Fruit fly (Drosophila melanogaster) whole organism, embryonic: Measurements from ENCODE around the gene CG14110.

Source experiments
- Abd-B ChIP-seq: fragments of 200-800 bp; sonication (Bioruptor generic); optimal IDR thresholded peaks from 2 replicates; lab custom pipeline; 2018; ENCODE audit warnings: missing biosample characterization, mild to moderate bottlenecking, missing genetic modification characterization, moderate library complexity
- B-H2 ChIP-seq: fragments of 200-800 bp; sonication (Bioruptor generic); optimal IDR thresholded peaks from 2 replicates; lab custom pipeline; 2018; ENCODE audit warnings: missing biosample characterization, mild to moderate bottlenecking, missing genetic modification characterization
- BEAF-32 ChIP-seq: fragments of 200-800 bp; sonication (Bioruptor generic); optimal IDR thresholded peaks from 3 replicates; lab custom pipeline; 2017; ENCODE audit warnings: missing biosample characterization, missing genetic modification characterization, mild to moderate bottlenecking, moderate library complexity, missing genetic modification reagents
- CG10366 ChIP-seq: fragments of 200-800 bp; sonication (Bioruptor generic); IDR thresholded peaks from 2 replicates; pipeline ENCODE4 v1.3.6; 2022; ENCODE audit warnings: missing biosample characterization, missing genetic modification characterization
- CG11085 ChIP-seq: fragments of 200-800 bp; sonication (Bioruptor generic); IDR thresholded peaks from 2 replicates; pipeline ENCODE4 v1.3.6; 2022; ENCODE audit warnings: missing biosample characterization, missing genetic modification characterization
- CG11093 ChIP-seq: fragments of 200-800 bp; sonication (Bioruptor generic); IDR thresholded peaks from 3 replicates; pipeline ENCODE4 v1.3.6; 2022; ENCODE audit warnings: missing biosample characterization, missing genetic modification characterization
- CG12769 ChIP-seq: fragments of 200-800 bp; sonication (Bioruptor generic); optimal IDR thresholded peaks from 2 replicates; lab custom pipeline; 2019; ENCODE audit warnings: missing biosample characterization, mild to moderate bottlenecking, missing genetic modification characterization, moderate library complexity
- CG15479 ChIP-seq: fragments of 200-800 bp; sonication (Bioruptor generic); optimal IDR thresholded peaks from 3 replicates; lab custom pipeline; 2019; ENCODE audit warnings: missing biosample characterization, mild to moderate bottlenecking, missing genetic modification characterization, moderate library complexity
- CG15514 ChIP-seq: fragments of 200-800 bp; sonication (Bioruptor generic); optimal IDR thresholded peaks from 3 replicates; lab custom pipeline; 2017; ENCODE audit warnings: missing biosample characterization, missing genetic modification characterization, mild to moderate bottlenecking, moderate library complexity, missing genetic modification reagents
- CG2202 ChIP-seq: fragments of 200-800 bp; sonication (Bioruptor generic); optimal IDR thresholded peaks from 2 replicates; lab custom pipeline; 2018; ENCODE audit warnings: missing biosample characterization, mild to moderate bottlenecking, missing genetic modification characterization
- CG34422 ChIP-seq: fragments of 200-800 bp; sonication (Bioruptor generic); IDR thresholded peaks from 3 replicates; pipeline ENCODE4 v1.3.6; 2022; ENCODE audit warnings: missing biosample characterization, missing genetic modification characterization
- CG4404 ChIP-seq: fragments of 200-800 bp; sonication (Bioruptor generic); IDR thresholded peaks from 2 replicates; pipeline ENCODE4 v1.3.6; 2022; ENCODE audit warnings: missing biosample characterization, missing genetic modification characterization
- CG6765 ChIP-seq: fragments of 200-800 bp; sonication (Bioruptor generic); optimal IDR thresholded peaks from 3 replicates; lab custom pipeline; 2017; ENCODE audit warnings: missing biosample characterization, mild to moderate bottlenecking, missing genetic modification characterization
- CG7372 ChIP-seq: fragments of 200-800 bp; sonication (Bioruptor generic); IDR thresholded peaks from 2 replicates; pipeline ENCODE4 v1.3.6; 2022; ENCODE audit warnings: missing biosample characterization, missing genetic modification characterization
- Camta ChIP-seq: fragments of 200-800 bp; sonication (Bioruptor generic); optimal IDR thresholded peaks from 2 replicates; lab custom pipeline; 2016; ENCODE audit warnings: missing biosample characterization, missing genetic modification characterization
- Deaf1 ChIP-seq: fragments of 200-800 bp; optimal IDR thresholded peaks from 3 replicates; lab custom pipeline; 2019; ENCODE audit warnings: missing biosample characterization, mild to moderate bottlenecking, missing genetic modification characterization, moderate library complexity
- HLH4C ChIP-seq: fragments of 200-800 bp; sonication (Bioruptor generic); IDR thresholded peaks from 3 replicates; pipeline ENCODE4 v1.3.6; 2022; ENCODE audit warnings: missing biosample characterization, missing genetic modification characterization; ENCODE audit not compliant: partially characterized antibody
- Hand ChIP-seq: fragments of 200-800 bp; sonication (Bioruptor generic); optimal IDR thresholded peaks from 2 replicates; lab custom pipeline; 2017; ENCODE audit warnings: mild to moderate bottlenecking, missing biosample characterization, missing genetic modification reagents, missing genetic modification characterization
- Hr39 ChIP-seq: fragments of >200 bp; optimal IDR thresholded peaks from 2 replicates; lab custom pipeline; 2017
- Hsf ChIP-seq: fragments of 200-800 bp; sonication (Bioruptor generic); optimal IDR thresholded peaks from 3 replicates; lab custom pipeline; 2016; ENCODE audit warnings: missing biosample characterization, missing genetic modification characterization
- Jarid2 ChIP-seq: fragments of 200-800 bp; sonication (Bioruptor generic); optimal IDR thresholded peaks from 3 replicates; lab custom pipeline; 2017; ENCODE audit warnings: mild to moderate bottlenecking, missing biosample characterization, missing genetic modification reagents, missing genetic modification characterization
- MBD-R2 ChIP-seq: fragments of 200-800 bp; sonication (Bioruptor generic); IDR thresholded peaks from 2 replicates; pipeline ENCODE4 v1.3.6; 2022; ENCODE audit warnings: missing biosample characterization, missing genetic modification characterization
- MESR4 ChIP-seq: fragments of 200-800 bp; sonication (Bioruptor generic); optimal IDR thresholded peaks from 2 replicates; lab custom pipeline; 2018; ENCODE audit warnings: missing biosample characterization, mild to moderate bottlenecking, missing genetic modification characterization, moderate library complexity
- Mad ChIP-seq: fragments of 200-800 bp; sonication (Bioruptor generic); optimal IDR thresholded peaks from 2 replicates; lab custom pipeline; 2016; ENCODE audit warnings: missing biosample characterization, missing genetic modification characterization
- Med ChIP-seq: fragments of 200-800 bp; sonication (Bioruptor generic); peaks from one replicate; lab custom pipeline; 2016; ENCODE audit warnings: missing biosample characterization, missing genetic modification characterization, mild to moderate bottlenecking, inconsistent platforms, moderate library complexity
- Mes4 ChIP-seq: fragments of 200-800 bp; sonication (Bioruptor generic); optimal IDR thresholded peaks from 2 replicates; lab custom pipeline; 2016; ENCODE audit warnings: missing biosample characterization, missing genetic modification characterization
- NK7.1 ChIP-seq: fragments of 200-800 bp; sonication (Bioruptor generic); optimal IDR thresholded peaks from 3 replicates; lab custom pipeline; 2016; ENCODE audit warnings: missing biosample characterization, missing genetic modification characterization
- Oli ChIP-seq: fragments of 200-800 bp; sonication (Bioruptor generic); optimal IDR thresholded peaks from 2 replicates; lab custom pipeline; 2018; ENCODE audit warnings: missing biosample characterization, mild to moderate bottlenecking, missing genetic modification characterization, moderate library complexity
- Poxn ChIP-seq: fragments of 200-800 bp; sonication (Bioruptor generic); IDR thresholded peaks from 2 replicates; pipeline ENCODE4 v1.3.6; 2022; ENCODE audit warnings: missing biosample characterization, missing genetic modification characterization
- Six4 ChIP-seq: fragments of 200-800 bp; sonication (Bioruptor generic); optimal IDR thresholded peaks from 2 replicates; lab custom pipeline; 2016; ENCODE audit warnings: missing biosample characterization, missing genetic modification characterization
- Sry-δ ChIP-seq: fragments of 200-800 bp; sonication (Bioruptor generic); optimal IDR thresholded peaks from 2 replicates; lab custom pipeline; 2016; ENCODE audit warnings: missing biosample characterization, missing genetic modification characterization
- ato ChIP-seq: fragments of 200-800 bp; sonication (Bioruptor generic); IDR thresholded peaks from 2 replicates; pipeline ENCODE4 v1.3.6; 2022; ENCODE audit warnings: missing biosample characterization, missing genetic modification characterization; ENCODE audit not compliant: partially characterized antibody
- chm ChIP-seq: fragments of 200-800 bp; sonication (Bioruptor generic); IDR thresholded peaks from 2 replicates; pipeline ENCODE4 v1.3.6; 2022; ENCODE audit warnings: missing biosample characterization, missing genetic modification characterization
- exex ChIP-seq: fragments of 200-800 bp; sonication (Bioruptor generic); optimal IDR thresholded peaks from 4 replicates; lab custom pipeline; 2018; ENCODE audit warnings: missing biosample characterization, mild to moderate bottlenecking, missing genetic modification characterization, moderate library complexity
- h ChIP-seq: fragments of >200 bp; optimal IDR thresholded peaks from 2 replicates; lab custom pipeline; 2017
- ham ChIP-seq: fragments of 200-800 bp; sonication (Bioruptor generic); IDR thresholded peaks from 2 replicates; pipeline ENCODE4 v1.3.6; 2022; ENCODE audit warnings: missing biosample characterization, missing genetic modification characterization
- hbn ChIP-seq: fragments of 200-800 bp; sonication (Bioruptor generic); IDR thresholded peaks from 2 replicates; pipeline ENCODE4 v1.3.6; 2022; ENCODE audit warnings: missing biosample characterization, missing genetic modification characterization; ENCODE audit not compliant: partially characterized antibody
- hkb ChIP-seq, 2 experiments: fragments of 200-800 bp in 1 of 2; fragments of >200 bp in 1 of 2; sonication (Bioruptor generic) in 1 of 2; IDR thresholded peaks in 1 of 2; optimal IDR thresholded peaks in 1 of 2; 2 replicates each; pipeline versions ENCODE4 v1.3.6 to Lab custom; 2017 to 2022; ENCODE audit warnings: missing biosample characterization in 1 of 2, missing genetic modification characterization in 1 of 2
- ken ChIP-seq: fragments of 200-800 bp; sonication (Bioruptor generic); IDR thresholded peaks from 3 replicates; pipeline ENCODE4 v1.3.6; 2022; ENCODE audit warnings: missing biosample characterization, missing genetic modification characterization
- knrl ChIP-seq: fragments of 200-800 bp; sonication (Bioruptor generic); IDR thresholded peaks from 3 replicates; pipeline ENCODE4 v1.3.6; 2022; ENCODE audit warnings: missing biosample characterization, missing genetic modification characterization; ENCODE audit not compliant: partially characterized antibody
- mld ChIP-seq: fragments of 200-800 bp; sonication (Bioruptor generic); IDR thresholded peaks from 3 replicates; pipeline ENCODE4 v1.3.6; 2022; ENCODE audit warnings: missing biosample characterization, missing genetic modification characterization; ENCODE audit not compliant: partially characterized antibody
- nerfin-1 ChIP-seq: fragments of 200-800 bp; sonication (Bioruptor generic); optimal IDR thresholded peaks from 3 replicates; lab custom pipeline; 2019; ENCODE audit warnings: missing biosample characterization, mild to moderate bottlenecking, missing genetic modification characterization, moderate library complexity
- otp ChIP-seq: fragments of 200-800 bp; sonication (Bioruptor generic); IDR thresholded peaks from 3 replicates; pipeline ENCODE4, ENCODE4 v1.3.6; 2022; ENCODE audit warnings: missing biosample characterization, missing genetic modification characterization
- scrt ChIP-seq: fragments of 200-800 bp; sonication (Bioruptor generic); optimal IDR thresholded peaks from 2 replicates; lab custom pipeline; 2018; ENCODE audit warnings: missing biosample characterization, mild to moderate bottlenecking, missing genetic modification characterization, moderate library complexity
- sr ChIP-seq: fragments of 200-800 bp; sonication (Bioruptor generic); IDR thresholded peaks from 3 replicates; pipeline ENCODE4 v1.3.6; 2022; ENCODE audit warnings: missing biosample characterization, missing genetic modification characterization
- tll ChIP-seq, 2 experiments: fragments of 200-800 bp in 1 of 2; fragments of >200 bp in 1 of 2; sonication (Bioruptor generic) in 1 of 2; optimal IDR thresholded peaks; 2 replicates each; lab custom pipeline; 2017 to 2019; ENCODE audit warnings: missing biosample characterization in 2 of 2, missing genetic modification characterization in 2 of 2, mild to moderate bottlenecking in 1 of 2, moderate library complexity in 1 of 2
- tup ChIP-seq: fragments of 200-800 bp; sonication (Bioruptor generic); optimal IDR thresholded peaks from 2 replicates; lab custom pipeline; 2016; ENCODE audit warnings: missing biosample characterization, mild to moderate bottlenecking, missing genetic modification characterization, moderate library complexity
- yki ChIP-seq: fragments of >200 bp; optimal IDR thresholded peaks from 3 replicates; lab custom pipeline; 2018
- zen2 ChIP-seq: fragments of 200-800 bp; sonication (Bioruptor generic); IDR thresholded peaks from 3 replicates; pipeline ENCODE4 v1.3.6; 2022; ENCODE audit warnings: missing biosample characterization, missing genetic modification characterization; ENCODE audit not compliant: partially characterized antibody
- zfh1 ChIP-seq: fragments of 200-800 bp; sonication (Bioruptor generic); IDR thresholded peaks from 3 replicates; pipeline ENCODE4 v1.3.6; 2022; ENCODE audit warnings: missing biosample characterization, missing genetic modification characterization

Gene CG14110

DNA sequence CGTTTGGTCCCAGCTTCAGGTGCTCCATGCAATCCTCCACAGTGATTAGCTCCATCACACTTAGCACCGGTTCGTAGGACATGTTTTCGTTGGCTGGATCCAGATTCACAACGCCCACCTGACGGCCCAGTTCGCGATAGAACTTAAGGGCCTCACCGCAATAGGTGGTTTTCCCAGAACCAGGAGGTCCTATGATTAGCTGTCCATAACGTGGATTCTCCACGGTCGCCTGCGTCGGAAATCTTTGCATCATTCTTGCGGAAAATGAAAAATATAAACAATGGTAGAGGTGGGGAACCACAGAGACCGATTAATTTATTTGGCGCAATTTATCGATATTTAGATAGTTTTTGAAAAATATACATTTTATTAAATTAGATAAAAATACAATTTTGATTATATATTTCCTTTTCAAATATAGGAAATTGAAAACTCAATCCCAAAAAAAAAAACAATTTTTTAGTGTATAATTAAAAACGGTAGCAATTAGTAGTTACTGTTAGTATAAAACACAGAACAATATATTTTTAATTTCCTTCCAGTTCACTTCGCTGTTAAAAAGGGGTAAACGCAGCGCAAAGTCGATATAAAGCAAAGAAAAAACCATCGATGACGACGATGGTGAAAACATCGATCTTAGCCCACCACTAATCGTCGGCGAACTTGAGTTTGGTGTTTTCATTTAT lies 27.8 kb downstream of the CG14110 start, which contains the start of the genes CG10222 and flr (continued):
- TF ChIP-seq Abd-B (GFP tag; lab: Kevin White, UChicago) (no peak), ham (no peak), Poxn (GFP tag; lab: Robert Waterston, UW) (no peak), Mad (no peak), CG2202 (tag; lab: Kevin White, UChicago) (no peak), Jarid2 (GFP tag; lab: Kevin White, UChicago) (no peak), h (no peak), CG15514 (GFP tag; lab: Kevin White, UChicago) (peak; percentile 40), tup (no peak), Hr39 (lab: Kevin White, UChicago) (no peak), NK7.1 (GFP tag; lab: Kevin White, UChicago) (no peak), exex (tag; lab: Kevin White, UChicago) (no peak), Six4 (GFP tag; lab: Kevin White, UChicago) (no peak), Hand (GFP tag; lab: Kevin White, UChicago) (no peak), CG6765 (GFP tag; lab: Kevin White, UChicago) (no peak), knrl (GFP tag; lab: Robert Waterston, UW) (peak; percentile 79), nerfin-1 (tag; lab: Kevin White, UChicago) (no peak), Camta (no peak), Deaf1 (tag; lab: Kevin White, UChicago) (no peak), CG11085 (GFP tag; lab: Robert Waterston, UW) (no peak), CG4404 (GFP tag; lab: Robert Waterston, UW) (no peak), Mes4 (GFP tag; lab: Kevin White, UChicago) (no peak), CG7372 (GFP tag; lab: Robert Waterston, UW) (no peak), CG10366 (GFP tag; lab: Robert Waterston, UW) (no peak), sr (GFP tag; lab: Robert Waterston, UW) (no peak), otp (GFP tag; lab: Robert Waterston, UW) (no peak), Oli (no peak), Hsf (GFP tag; lab: Kevin White, UChicago) (no peak), yki (lab: Kevin White, UChicago) (no peak), CG15479 (GFP tag; lab: Kevin White, UChicago) (no peak), B-H2 (GFP tag; lab: Kevin White, UChicago) (no peak), CG11093 (no peak)

DNA sequence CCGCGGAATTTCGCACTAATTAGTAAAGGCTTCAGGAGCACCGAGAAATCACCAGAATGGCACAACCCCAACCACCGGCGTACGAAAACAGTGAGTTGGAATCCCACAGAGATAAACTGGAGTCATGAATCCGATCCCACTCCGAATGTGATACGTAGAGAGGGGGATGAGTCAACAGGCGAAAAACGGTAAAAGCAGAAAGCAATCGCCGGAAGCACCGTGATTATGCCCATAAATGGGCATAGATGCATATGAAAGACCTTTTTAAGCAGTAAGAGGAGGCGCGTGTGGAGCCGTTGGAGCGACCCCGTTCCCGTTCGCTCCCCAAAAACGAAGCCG lies 28.3 kb downstream of the CG14110 start:
- TF ChIP-seq CG12769 (tag; lab: Kevin White, UChicago) = peak; percentile 15
- 0 out of 3 replicates have a peak, but pooled peaks have one; percentile 4 for TF ChIP-seq mld (GFP tag; lab: Robert Waterston, UW)
- peak; percentile 52 for TF ChIP-seq Med (GFP tag; lab: Kevin White, UChicago)
- TF ChIP-seq hkb (optimal IDR thresholded peaks at IDR 0.05; lab: Kevin White, UChicago) = no peak
- 0 out of 2 replicates have a peak, but pooled peaks have one; percentile 9 for TF ChIP-seq hkb (GFP tag; IDR thresholded peaks at IDR 0.05; lab: Robert Waterston, UW)
- TF ChIP-seq tll (GFP tag; optimal IDR thresholded peaks at IDR 0.05; lab: Kevin White, UChicago) = no peak
- 0 out of 3 replicates have a peak, but pooled peaks have one; percentile 3 for TF ChIP-seq HLH4C
- peak; percentile 22; the same call in 1 of the 3 replicates for TF ChIP-seq CG34422 (GFP tag; lab: Robert Waterston, UW)
- peak; percentile 61 for TF ChIP-seq MESR4 (GFP tag; lab: Kevin White, UChicago)
- peak; percentile 50; the same call in 1 of the 2 replicates for TF ChIP-seq ato
- 0 out of 3 replicates have a peak, but pooled peaks have one; percentile 25 for TF ChIP-seq otp (GFP tag; lab: Robert Waterston, UW)
- 0 out of 3 replicates have a peak, but pooled peaks have one; percentile 20 for TF ChIP-seq ken
- peak; percentile 20 for TF ChIP-seq Sry-δ
- peak; percentile 15 for TF ChIP-seq scrt (GFP tag; lab: Kevin White, UChicago)
- no peak for TF ChIP-seq BEAF-32 (GFP tag; lab: Kevin White, UChicago)
- TF ChIP-seq chm = peak; percentile 22; the same call in 1 of the 2 replicates
- TF ChIP-seq hbn (GFP tag; lab: Robert Waterston, UW) = 0 out of 2 replicates have a peak, but pooled peaks have one; percentile 0
- TF ChIP-seq MBD-R2 (GFP tag; lab: Robert Waterston, UW) = peak; percentile 25; the same call in 1 of the 2 replicates
- TF ChIP-seq zfh1 (GFP tag; lab: Robert Waterston, UW) = 0 out of 3 replicates have a peak, but pooled peaks have one; percentile 5
- no peak for TF ChIP-seq zen2 (GFP tag; lab: Robert Waterston, UW)
